Fruit fly (Drosophila melanogaster): ENCODE data around the gene CG14073.

- TF ChIP-seq CG6163 (GFP tag; IDR thresholded peaks at IDR 0.05) (peak; percentile 91), pdm3 (GFP tag; optimal IDR thresholded peaks at IDR 0.05) (peak; percentile 77), Smox (GFP tag; optimal IDR thresholded peaks at IDR 0.05) (no peak), esn (GFP tag; optimal IDR thresholded peaks at IDR 0.05) (peak; percentile 91), Eip78C (GFP tag) (peak; percentile 95)
Observed at dm6 chr3L:18867521-18867920, 47.0 kb upstream of the CG14073 start, which contains the start of gene Dysb.
